Fruit fly (Drosophila melanogaster): ENCODE measurements around the gene CG7841.

The CG7841 gene

dm6 chr3L:15535228-15535598 is 27.2 kb upstream of the CG7841 start, which contains the start of gene CrebA:
Gene CrebA, plus strand, starts transcription at chr3L:15535395.
- peak; percentile 1 for TF ChIP-seq CG17801 (GFP tag; optimal IDR thresholded peaks at IDR 0.05; ENCODE audit: partially characterized antibody)

- TF ChIP-seq CG17801 (GFP tag; optimal IDR thresholded peaks at IDR 0.05; ENCODE audit: partially characterized antibody), result no peak
These were observed 26.5 kb upstream of the CG7841 start for dm6 chr3L:15534274-15535227.

DNA sequence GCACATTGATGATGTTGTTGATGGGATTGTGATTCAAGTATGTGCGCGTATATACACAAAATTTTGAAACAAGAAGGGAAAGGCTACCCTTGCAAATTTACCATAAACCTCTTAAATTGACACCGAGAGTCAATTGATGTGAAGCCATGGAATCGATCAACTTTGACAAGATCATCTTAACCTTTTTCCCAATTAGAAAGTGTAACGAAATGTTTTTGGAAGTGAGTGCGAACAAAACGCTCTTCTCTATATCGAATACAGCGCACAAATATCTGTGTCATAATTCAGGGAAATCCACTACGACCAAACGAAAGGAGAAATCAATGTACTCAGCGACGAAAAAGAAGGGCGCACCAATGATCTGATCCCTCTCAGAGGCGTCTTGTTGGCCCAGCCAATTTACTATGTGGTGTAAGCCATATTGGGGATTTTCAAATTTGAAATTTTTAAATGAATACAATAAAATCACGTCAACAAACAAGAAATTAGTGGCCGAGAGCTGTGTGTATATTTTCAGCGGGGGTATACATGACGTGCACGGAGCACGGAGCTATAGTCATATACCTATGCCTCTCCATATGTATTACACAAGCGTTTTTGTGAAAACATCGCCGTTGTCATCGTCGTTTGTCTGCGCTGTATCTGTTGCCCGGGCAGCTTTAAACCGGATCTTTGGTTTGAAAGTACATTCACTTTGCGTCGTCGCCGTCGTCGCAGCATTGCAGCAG is 25.5 kb upstream of the CG7841 start:
- no peak for TF ChIP-seq CG17801 (GFP tag; optimal IDR thresholded peaks at IDR 0.05; ENCODE audit: partially characterized antibody)

DNA sequence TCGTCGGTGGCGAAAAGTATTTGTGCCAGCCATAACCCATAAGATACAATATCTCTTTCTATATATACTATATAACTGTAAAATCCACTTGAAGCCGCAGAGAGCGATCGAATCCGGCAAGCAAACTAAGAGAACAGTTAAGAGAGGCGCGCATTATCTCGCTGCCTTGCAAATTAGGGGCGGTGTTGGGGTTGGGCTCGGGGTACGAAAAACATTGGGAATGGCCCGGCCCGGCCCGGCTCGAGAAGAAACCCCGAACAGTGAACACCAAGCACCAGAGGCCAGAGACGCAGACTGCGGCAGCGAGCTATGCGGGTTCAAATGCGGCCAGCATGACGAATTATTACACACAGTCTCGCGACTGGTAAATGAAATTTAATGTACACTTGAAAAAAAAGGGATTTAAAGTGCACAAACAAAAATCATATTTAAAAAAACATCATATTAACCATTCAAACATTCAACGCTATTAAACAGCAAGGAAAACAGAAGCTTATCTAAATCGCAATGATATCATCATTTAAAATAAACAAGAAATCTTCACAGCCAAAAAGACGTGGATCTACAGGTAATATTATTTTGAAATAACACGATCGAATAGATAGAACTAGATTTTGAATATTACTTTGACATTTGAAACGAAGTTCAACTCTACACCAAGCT is 24.4 kb upstream of the CG7841 start:
- TF ChIP-seq CG17801 (GFP tag; optimal IDR thresholded peaks at IDR 0.05; ENCODE audit: partially characterized antibody), result no peak

DNA sequence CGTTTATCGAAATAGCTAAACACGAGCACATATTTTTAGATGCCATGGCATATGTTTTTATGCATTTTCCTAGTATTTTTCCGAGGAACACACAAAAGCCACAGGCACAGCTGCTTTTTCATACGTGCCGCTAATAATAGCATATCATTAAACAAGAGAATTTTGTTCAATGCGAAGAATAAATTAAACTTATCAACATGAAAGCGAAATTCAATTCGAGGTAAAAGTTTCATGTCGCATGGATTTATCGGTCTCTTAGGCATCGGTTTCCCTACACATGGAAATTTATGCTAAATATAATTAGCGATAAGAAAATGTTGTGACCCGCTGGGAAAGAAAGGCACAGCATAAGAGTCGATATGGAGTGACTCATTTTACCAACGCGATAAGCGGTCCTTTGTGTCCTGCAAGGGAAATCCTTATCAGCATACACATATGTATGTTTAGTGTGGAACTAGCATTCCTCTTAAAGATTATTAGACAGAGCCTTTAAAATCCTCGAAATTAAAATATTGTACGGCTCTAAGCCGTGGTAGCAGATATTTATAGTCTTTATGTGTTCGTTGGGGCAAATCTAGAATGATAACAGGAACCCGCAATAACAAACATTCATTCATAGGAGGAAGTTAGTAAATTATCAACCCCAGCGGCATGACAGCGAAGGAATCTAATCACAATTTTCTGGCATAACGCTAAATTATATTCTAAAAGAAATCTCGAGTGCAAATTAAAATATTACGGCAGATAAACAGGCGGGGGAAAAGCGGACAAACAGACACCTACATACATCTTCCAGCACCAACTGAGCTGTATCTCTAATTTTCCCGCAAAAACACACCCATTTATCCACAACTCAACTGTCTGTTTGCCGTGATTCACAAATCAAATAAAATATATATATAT is 23.6 kb upstream of the CG7841 start, which contains the start of gene CG43248:
Gene CG43248, minus strand, starts transcription at position 51 of the 903 bp plus-strand sequence.
- no peak for TF ChIP-seq CG17801 (GFP tag; optimal IDR thresholded peaks at IDR 0.05; ENCODE audit: partially characterized antibody)

DNA sequence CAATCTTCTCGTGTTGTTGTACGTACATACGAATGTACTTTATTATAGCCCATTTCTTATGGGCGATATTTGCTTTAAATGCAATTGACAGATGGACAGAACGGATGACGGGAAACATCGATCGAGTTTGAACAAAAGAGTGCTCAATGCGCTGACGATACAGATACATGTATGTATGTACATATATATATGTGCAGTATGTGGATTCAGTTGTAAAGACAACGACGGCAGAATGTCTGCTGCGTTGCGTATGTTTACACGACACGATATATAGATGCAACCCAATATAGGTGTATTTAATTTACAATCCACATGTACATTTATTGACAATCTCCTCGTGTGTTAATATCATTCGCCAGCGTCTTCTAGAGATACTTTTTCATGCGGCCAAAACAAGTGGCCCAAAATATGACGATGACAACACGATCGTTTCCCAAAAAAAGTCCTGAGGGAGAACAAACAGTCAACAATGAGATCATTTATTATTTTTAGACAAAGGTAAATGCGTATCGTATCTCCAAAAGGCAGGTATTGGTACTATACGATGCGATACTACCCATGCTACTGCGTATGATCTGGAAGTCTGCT is 22.7 kb upstream of the CG7841 start:
- no peak for TF ChIP-seq CG17801 (GFP tag; optimal IDR thresholded peaks at IDR 0.05; ENCODE audit: partially characterized antibody)

- TF ChIP-seq CG17801 (GFP tag; optimal IDR thresholded peaks at IDR 0.05; ENCODE audit: partially characterized antibody), result no peak
These were observed 22.0 kb upstream of the CG7841 start for dm6 chr3L:15530071-15530470.

DNA sequence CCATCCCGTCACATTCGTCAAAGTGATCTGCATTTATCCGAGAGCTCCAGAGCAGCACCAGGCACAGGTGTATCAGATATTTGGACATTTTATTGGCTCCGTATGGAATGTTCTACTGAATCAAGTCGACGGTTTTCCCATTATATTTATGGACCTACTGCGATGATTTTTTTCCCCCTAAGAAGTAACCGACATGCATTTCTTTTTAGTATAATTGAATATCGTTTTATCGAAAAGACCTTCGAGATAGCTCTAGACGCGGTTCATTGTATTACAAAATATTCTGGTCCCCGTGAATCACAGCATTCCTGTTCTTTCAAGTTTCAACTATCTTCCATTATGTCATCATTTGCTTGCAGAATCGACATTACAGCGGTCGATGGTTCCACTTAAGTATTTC is 21.1 kb upstream of the CG7841 start, which contains the start of gene obst-H:
Gene obst-H, minus strand, starts transcription at position 101 of the 400 bp plus-strand sequence.
- TF ChIP-seq CG17801 (GFP tag; optimal IDR thresholded peaks at IDR 0.05; ENCODE audit: partially characterized antibody), result no peak

DNA sequence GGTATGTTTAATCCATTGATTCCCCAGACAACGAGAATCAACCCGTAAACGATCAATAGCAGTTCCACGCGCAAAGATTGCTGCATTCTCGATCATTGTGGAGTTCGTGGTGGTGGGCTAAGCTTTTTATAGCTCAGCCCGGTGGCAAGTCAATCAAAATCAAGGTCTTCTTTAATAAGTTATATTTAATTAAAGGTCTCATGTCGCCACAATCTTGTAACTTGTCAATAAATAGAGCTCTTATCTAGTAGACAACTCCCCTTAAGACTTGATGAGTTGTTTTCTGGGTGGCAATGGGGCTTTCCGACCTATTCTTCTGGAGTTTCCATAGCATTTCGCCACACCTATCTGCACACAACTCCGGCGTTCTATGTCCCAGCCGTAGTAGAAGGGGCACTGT is 20.0 kb upstream of the CG7841 start, which contains the start of gene CG42728:
Gene CG42728, minus strand, starts transcription at position 101 of the 400 bp plus-strand sequence.
- TF ChIP-seq CG17801 (GFP tag; optimal IDR thresholded peaks at IDR 0.05; ENCODE audit: partially characterized antibody), result no peak

DNA sequence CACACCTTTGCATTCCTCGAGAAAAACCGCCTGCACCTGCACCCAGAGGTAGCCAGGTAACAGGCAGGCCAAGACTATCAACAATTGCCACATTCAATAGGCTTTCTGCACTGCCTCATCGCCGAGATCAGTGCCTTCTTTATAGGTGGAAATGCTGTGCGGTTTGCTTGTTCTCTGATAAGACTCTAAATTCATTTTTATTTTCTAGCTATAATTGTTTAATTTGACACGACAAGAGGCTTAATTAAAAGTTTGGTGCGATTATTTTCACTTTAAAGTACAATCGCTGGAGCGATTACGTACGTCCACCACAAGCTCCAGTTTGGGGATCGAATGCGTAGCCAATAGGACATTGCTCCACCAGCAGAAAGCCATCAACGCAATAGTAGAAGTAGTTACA is 19.4 kb upstream of the CG7841 start, which contains the start of gene CG42729:
Gene CG42729, minus strand, starts transcription at position 101 of the 400 bp plus-strand sequence.
- no peak for TF ChIP-seq CG17801 (GFP tag; optimal IDR thresholded peaks at IDR 0.05; ENCODE audit: partially characterized antibody)

DNA sequence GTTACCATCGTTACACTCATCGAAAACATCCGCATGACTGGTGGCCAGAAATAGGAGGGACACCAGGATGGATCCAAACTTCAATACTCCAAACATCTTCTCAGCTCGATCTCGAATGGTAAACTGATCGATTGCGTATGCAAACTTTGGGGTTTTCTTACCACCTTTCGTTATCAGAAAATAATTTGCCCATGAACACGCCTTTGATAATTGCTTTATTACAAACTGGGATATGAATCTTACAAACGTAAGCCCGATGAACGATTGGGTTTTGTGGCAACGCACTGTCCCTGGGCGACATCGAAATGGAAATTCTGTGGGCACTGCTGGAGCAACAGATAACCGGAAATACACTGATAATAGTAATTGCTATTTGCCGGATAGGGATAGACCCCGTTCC is 18.7 kb upstream of the CG7841 start, which contains the start of gene CG33985:
Gene CG33985, minus strand, starts transcription at position 101 of the 400 bp plus-strand sequence.
- no peak for TF ChIP-seq CG17801 (GFP tag; optimal IDR thresholded peaks at IDR 0.05; ENCODE audit: partially characterized antibody)

DNA sequence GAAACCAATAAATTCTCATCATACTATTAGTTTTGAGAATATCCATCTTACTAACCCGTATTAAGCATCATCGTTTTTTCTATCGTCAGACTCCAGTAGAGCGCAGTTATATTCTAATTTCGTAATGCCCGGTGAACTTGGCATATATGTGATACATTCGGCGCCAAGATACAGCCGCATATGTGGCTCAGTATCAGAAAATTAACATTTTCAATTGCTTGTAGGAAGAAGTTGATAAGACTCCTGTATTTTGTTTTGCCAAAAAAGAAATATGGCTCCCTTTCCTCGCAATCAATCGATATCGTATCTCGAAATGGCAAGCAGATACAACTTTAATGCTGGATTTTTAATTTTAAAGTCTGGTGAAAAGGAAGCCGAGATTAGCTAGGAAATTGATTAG is 17.1 kb upstream of the CG7841 start, which contains the start of gene CG33986:
Gene CG33986, minus strand, starts transcription at position 101 of the 400 bp plus-strand sequence.
- no peak for TF ChIP-seq CG17801 (GFP tag; optimal IDR thresholded peaks at IDR 0.05; ENCODE audit: partially characterized antibody)

DNA sequence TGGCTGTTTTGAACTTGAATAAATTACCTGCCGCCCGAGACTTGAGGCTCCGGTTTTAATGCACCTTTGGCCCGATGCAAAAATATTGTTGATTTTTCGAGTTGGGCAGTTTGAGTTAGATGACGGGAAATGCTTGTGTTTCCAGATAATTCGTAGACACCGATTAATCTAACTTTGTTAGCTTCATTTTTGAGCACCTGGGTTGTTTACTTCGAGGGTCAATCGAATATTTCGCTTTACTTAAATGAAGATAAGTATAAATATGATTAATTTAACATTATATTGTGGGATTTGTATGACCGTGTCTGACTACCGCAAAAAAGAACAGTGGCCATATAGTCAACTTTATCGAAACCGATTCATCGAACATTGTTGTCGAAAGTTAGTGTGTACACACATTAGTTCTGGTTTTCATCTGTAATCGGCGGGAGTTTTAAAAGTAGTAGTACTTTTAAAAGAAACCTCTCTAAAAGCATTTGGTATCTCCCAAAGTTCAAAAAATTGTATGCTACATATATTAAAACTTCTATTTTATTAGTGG is 15.8 kb upstream of the CG7841 start, which contains the start of gene CG7945:
Gene CG7945, minus strand, starts transcription at position 332 of the 541 bp plus-strand sequence.
- peak; percentile 16 for TF ChIP-seq CG17801 (GFP tag; optimal IDR thresholded peaks at IDR 0.05; ENCODE audit: partially characterized antibody)
